Worm (Caenorhabditis elegans) whole organism, L4 larva: ENCODE data around the gene srd-27.
"Not testable (repeated sequence)": the region's sequence is repeated elsewhere in the genome, so short reads cannot be mapped to it uniquely, and the experiment has no call there.

Experiments
- ama-1 ChIP-seq: fragments of 150-350 bp; optimal IDR thresholded peaks from 2 replicates; lab custom pipeline; 2014; ENCODE audit warnings: inconsistent platforms, mixed read lengths
- ces-1 ChIP-seq: fragments of 150-350 bp; sonication (generic microtip); optimal IDR thresholded peaks from 4 replicates; lab custom pipeline; 2014; ENCODE audit warnings: missing biosample characterization, missing genetic modification reagents, missing genetic modification characterization
- dpl-1 ChIP-seq: fragments of 150-350 bp; optimal IDR thresholded peaks from 2 replicates; lab custom pipeline; 2014; ENCODE audit warnings: missing biosample characterization, missing genetic modification reagents, missing genetic modification characterization
- egl-27 ChIP-seq: sonication (generic microtip); optimal IDR thresholded peaks from 3 replicates; lab custom pipeline; 2017; ENCODE audit warnings: missing biosample characterization, missing genetic modification reagents, missing genetic modification characterization
- lir-3 ChIP-seq: sonication (generic microtip); optimal IDR thresholded peaks from 2 replicates; lab custom pipeline; 2016; ENCODE audit warnings: mild to moderate bottlenecking, missing genetic modification characterization, missing compliant biosample characterization
- mxl-2 ChIP-seq: fragments of 200-800 bp; sonication (Bioruptor generic); conservative IDR thresholded peaks from 2 replicates; pipeline ENCODE4 v1.3.6; 2022; ENCODE audit warnings: missing genetic modification reagents, missing genetic modification characterization, missing compliant biosample characterization
- mxl-3 ChIP-seq: fragments of 200-800 bp; sonication (Bioruptor generic); optimal IDR thresholded peaks from 2 replicates; lab custom pipeline; 2018; ENCODE audit warnings: mild to moderate bottlenecking, missing genetic modification characterization, missing compliant biosample characterization
- pqm-1 ChIP-seq: sonication (generic microtip); optimal IDR thresholded peaks from 2 replicates; lab custom pipeline; 2017; ENCODE audit warnings: missing biosample characterization, missing genetic modification characterization
- skn-1 ChIP-seq: fragments of 150-350 bp; optimal IDR thresholded peaks from 2 replicates; lab custom pipeline; 2014; ENCODE audit warnings: missing biosample characterization, missing genetic modification characterization
- zag-1 ChIP-seq: fragments of 150-350 bp; optimal IDR thresholded peaks from 2 replicates; lab custom pipeline; 2014; ENCODE audit warnings: missing biosample characterization, missing genetic modification characterization
- zfp-2 ChIP-seq: sonication (generic microtip); optimal IDR thresholded peaks from 2 replicates; lab custom pipeline; 2016; ENCODE audit warnings: mild to moderate bottlenecking, missing genetic modification characterization, missing compliant biosample characterization
- zfp-3 ChIP-seq: fragments of 200-800 bp; sonication (Bioruptor generic); conservative IDR thresholded peaks from 2 replicates; pipeline ENCODE4 v1.3.6; 2022; ENCODE audit warnings: missing genetic modification reagents, missing genetic modification characterization, missing compliant biosample characterization
- ztf-7 ChIP-seq: fragments of 150-350 bp; optimal IDR thresholded peaks from 2 replicates; lab custom pipeline; 2014; ENCODE audit warnings: missing biosample characterization, missing genetic modification characterization

ce11 chrV:15807420-15807819 lies 4.2 kb downstream of the srd-27 start, which contains the start of gene srsx-38:
- TF ChIP-seq dpl-1 (GFP tag; lab: Kevin White, UChicago); egl-27 (tag; lab: Kevin White, UChicago); skn-1 (tag; lab: Kevin White, UChicago); mxl-2 (GFP tag; lab: Robert Waterston, UW); ama-1 (lab: Kevin White, UChicago); zfp-3 (GFP tag; lab: Robert Waterston, UW); pqm-1 (tag; lab: Kevin White, UChicago); mxl-3 (GFP tag; lab: Kevin White, UChicago); zag-1 (tag; lab: Kevin White, UChicago); ztf-7 (tag; lab: Kevin White, UChicago); lir-3 (tag; lab: Kevin White, UChicago); ces-1 (GFP tag; lab: Kevin White, UChicago); zfp-2: not testable (repeated sequence)
